Worm (Caenorhabditis elegans): ENCODE data around the gene col-108.
A peak's percentile ranks its signal among the peaks of the same experiment; 100 is the strongest.

The col-108 gene

DNA sequence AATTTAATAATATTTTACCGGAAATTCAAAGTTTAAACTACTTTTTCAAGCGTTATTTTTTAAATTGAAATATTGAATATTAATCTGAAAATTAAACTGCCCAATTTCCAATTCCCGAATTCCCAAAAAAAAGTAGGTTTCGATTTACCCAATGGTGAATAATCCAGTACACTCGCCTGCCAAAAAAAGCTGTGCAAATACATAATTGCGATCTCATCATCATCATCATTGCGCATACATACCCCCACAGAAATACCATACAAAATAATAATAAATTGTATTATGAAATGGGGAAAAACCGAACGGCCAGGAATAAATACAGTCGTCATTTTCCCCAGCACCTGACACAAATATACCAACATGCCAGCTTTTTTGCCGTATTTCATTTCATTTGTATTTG is 3.5 kb downstream of the col-108 start, which contains the start of gene Y41D4A.1:
Y41D4A.1 (plus strand) TSS at position 301 of the 400 bp plus-strand sequence.
- TF ChIP-seq elt-4 (tag; optimal IDR thresholded peaks at IDR 0.05) (no peak), ceh-45 (GFP tag; IDR thresholded peaks at IDR 0.05) (no peak), dmd-4 (tag; optimal IDR thresholded peaks at IDR 0.05; ENCODE audit: borderline replicate concordance) (no peak), K02D7.2 (tag; optimal IDR thresholded peaks at IDR 0.05) (no peak), lim-6 (tag; optimal IDR thresholded peaks at IDR 0.05) (no peak), hlh-8 (tag; optimal IDR thresholded peaks at IDR 0.05) (no peak), ceh-31 (tag; optimal IDR thresholded peaks at IDR 0.05) (no peak), unc-3 (GFP tag; conservative IDR thresholded peaks at IDR 0.05) (no peak), unc-3 (tag; optimal IDR thresholded peaks at IDR 0.05) (no peak), rnt-1 (tag; optimal IDR thresholded peaks at IDR 0.05) (no peak), npax-4 (tag; optimal IDR thresholded peaks at IDR 0.05) (no peak), pqm-1 (tag; optimal IDR thresholded peaks at IDR 0.05) (no peak), ref-2 (tag; optimal IDR thresholded peaks at IDR 0.05) (no peak), madf-2 (tag; optimal IDR thresholded peaks at IDR 0.05) (no peak), C38D4.7 (GFP tag; optimal IDR thresholded peaks at IDR 0.05) (no peak), elt-2 (tag; optimal IDR thresholded peaks at IDR 0.05) (no peak), ceh-24 (tag; optimal IDR thresholded peaks at IDR 0.05) (no peak), pha-2 (tag; optimal IDR thresholded peaks at IDR 0.05) (no peak), hlh-15 (tag; optimal IDR thresholded peaks at IDR 0.05) (no peak)

DNA sequence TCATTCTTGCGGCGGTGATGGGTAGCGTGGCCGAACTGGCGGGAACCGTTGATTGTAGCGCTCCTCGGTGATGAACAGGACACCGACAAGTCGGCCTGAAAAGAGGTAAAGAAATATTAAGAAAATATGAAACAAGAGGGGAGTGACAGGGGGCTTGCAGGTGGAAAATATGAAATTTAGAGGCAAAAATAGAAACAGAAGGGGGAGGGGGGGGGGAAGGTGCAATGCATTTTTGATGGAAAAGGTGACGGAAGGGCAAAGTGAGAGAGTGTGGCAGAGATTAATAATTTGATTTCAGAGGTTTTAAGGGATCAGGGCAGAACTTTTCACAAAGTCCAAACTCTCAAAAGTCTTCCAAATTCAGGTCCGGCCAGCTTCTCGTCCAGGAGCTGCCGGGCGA is 13.2 kb downstream of the col-108 start, which contains the start of gene frpr-19:
frpr-19 (minus strand) TSS at position 101 of the 400 bp plus-strand sequence.
- TF ChIP-seq ceh-6 (GFP tag; optimal IDR thresholded peaks at IDR 0.05), result no peak
- TF ChIP-seq nhr-11 (tag; optimal IDR thresholded peaks at IDR 0.05), result no peak
- TF ChIP-seq eyg-1 (tag; optimal IDR thresholded peaks at IDR 0.05), result no peak
- TF ChIP-seq pros-1 (tag; optimal IDR thresholded peaks at IDR 0.05), result no peak
- TF ChIP-seq ceh-19 (GFP tag; optimal IDR thresholded peaks at IDR 0.05), result no peak
- TF ChIP-seq pag-3 (tag; optimal IDR thresholded peaks at IDR 0.05; ENCODE audit: borderline replicate concordance), result no peak
- no peak for TF ChIP-seq ahr-1 (tag; optimal IDR thresholded peaks at IDR 0.05)
- TF ChIP-seq elt-2 (tag; optimal IDR thresholded peaks at IDR 0.05), result no peak
- TF ChIP-seq rnt-1 (tag; optimal IDR thresholded peaks at IDR 0.05), result no peak
- TF ChIP-seq ceh-9 (tag; optimal IDR thresholded peaks at IDR 0.05), result no peak
- no peak for TF ChIP-seq unc-42 (tag; optimal IDR thresholded peaks at IDR 0.05)
- TF ChIP-seq nhr-232 (tag; optimal IDR thresholded peaks at IDR 0.05), result no peak
- no peak for TF ChIP-seq zip-5 (tag; optimal IDR thresholded peaks at IDR 0.05)
- TF ChIP-seq odd-2 (tag; optimal IDR thresholded peaks at IDR 0.05), result no peak

- no peak for TF ChIP-seq ceh-34 (tag; optimal IDR thresholded peaks at IDR 0.05)
- TF ChIP-seq nfya-1 (tag; optimal IDR thresholded peaks at IDR 0.05), result no peak
- TF ChIP-seq lim-6 (tag; optimal IDR thresholded peaks at IDR 0.05), result no peak
- peak; percentile 100 for TF ChIP-seq dve-1 (tag; optimal IDR thresholded peaks at IDR 0.05)
- TF ChIP-seq ceh-31 (tag; optimal IDR thresholded peaks at IDR 0.05), result no peak
- no peak for TF ChIP-seq hlh-6 (tag; optimal IDR thresholded peaks at IDR 0.05)
Measured at ce11 chrIV:1785156-1785555, 16.8 kb downstream of the col-108 start.

DNA sequence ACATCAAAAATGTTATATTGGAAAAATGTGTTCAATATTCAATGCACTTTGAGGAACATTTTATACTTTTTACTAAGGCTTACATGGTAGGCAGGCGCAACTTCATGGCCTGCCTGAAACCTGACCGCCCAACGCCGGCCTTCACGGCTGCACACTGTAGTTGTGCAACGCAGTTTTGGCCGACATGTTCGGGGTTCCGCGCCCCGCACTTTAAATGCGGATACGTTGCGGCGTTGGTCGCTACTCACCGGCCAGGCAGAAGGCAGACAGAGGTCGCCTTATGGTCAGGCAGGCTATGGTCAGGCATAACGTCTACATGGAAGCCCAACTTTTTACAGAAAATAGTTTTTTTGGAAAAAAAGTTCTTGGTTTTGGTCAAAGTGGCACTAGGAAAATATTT is 22.3 kb downstream of the col-108 start:
- no peak for TF ChIP-seq zip-5 (tag; optimal IDR thresholded peaks at IDR 0.05)
- no peak for TF ChIP-seq ceh-30 (tag; optimal IDR thresholded peaks at IDR 0.05)
- no peak for TF ChIP-seq pqm-1 (tag; optimal IDR thresholded peaks at IDR 0.05)
- no peak for TF ChIP-seq unc-42 (tag; optimal IDR thresholded peaks at IDR 0.05)
- TF ChIP-seq ceh-9 (tag; optimal IDR thresholded peaks at IDR 0.05), result no peak
- no peak for TF ChIP-seq tbx-7 (tag; optimal IDR thresholded peaks at IDR 0.05)
- TF ChIP-seq nfya-1 (tag; optimal IDR thresholded peaks at IDR 0.05), result no peak
- TF ChIP-seq pat-9 (tag; optimal IDR thresholded peaks at IDR 0.05), result no peak
- TF ChIP-seq ref-2 (tag; optimal IDR thresholded peaks at IDR 0.05), result no peak

All from whole organism, late embryonic.